Worm (Caenorhabditis elegans) whole organism, young adult: ENCODE data around the gene gtf-2A2.
A peak's percentile ranks its signal among the peaks of the same experiment; 100 is the strongest.

Experiments used
- B0019.2 ChIP-seq: fragments of 200-800 bp; sonication (Bioruptor generic); conservative IDR thresholded peaks from 2 replicates; pipeline ENCODE4 v1.3.6; 2022; ENCODE audit warnings: missing genetic modification reagents, missing genetic modification characterization, missing compliant biosample characterization
- B0035.1 ChIP-seq: sonication (generic microtip); optimal IDR thresholded peaks from 2 replicates; lab custom pipeline; 2016; ENCODE audit warnings: missing genetic modification characterization, mild to moderate bottlenecking, missing compliant biosample characterization, missing genotype, missing genetic modification reagents
- B0336.3 ChIP-seq: fragments of 200-800 bp; sonication (Bioruptor generic); IDR thresholded peaks from 2 replicates; pipeline ENCODE4 v1.3.6; 2022; ENCODE audit warnings: missing genetic modification characterization, missing compliant biosample characterization
- C17E4.6 ChIP-seq: fragments of 200-800 bp; sonication (Bioruptor generic); IDR thresholded peaks from 2 replicates; pipeline ENCODE4 v1.3.6; 2022; ENCODE audit warnings: missing genetic modification reagents, missing genetic modification characterization, missing compliant biosample characterization
- F10E7.11 ChIP-seq: sonication (generic microtip); optimal IDR thresholded peaks from 2 replicates; lab custom pipeline; 2017; ENCODE audit warnings: mild to moderate bottlenecking, missing genetic modification characterization, moderate library complexity, missing compliant biosample characterization
- F22D6.2 ChIP-seq: sonication (generic microtip); optimal IDR thresholded peaks from 2 replicates; lab custom pipeline; 2016; ENCODE audit warnings: mild to moderate bottlenecking, missing genetic modification characterization, missing compliant biosample characterization
- F39B2.1 ChIP-seq: fragments of 200-800 bp; sonication (Bioruptor generic); IDR thresholded peaks from 2 replicates; pipeline ENCODE4 v1.3.6; 2022; ENCODE audit warnings: missing genetic modification reagents, missing genetic modification characterization, missing compliant biosample characterization
- F49E8.2 ChIP-seq: sonication (generic microtip); optimal IDR thresholded peaks from 3 replicates; lab custom pipeline; 2017; ENCODE audit warnings: missing genetic modification characterization, mild to moderate bottlenecking, missing compliant biosample characterization, antibody characterized with exemption, moderate library complexity; ENCODE audit not compliant: insufficient read depth
- F52B5.7 ChIP-seq: sonication (generic microtip); optimal IDR thresholded peaks from 2 replicates; lab custom pipeline; 2016; ENCODE audit warnings: mild to moderate bottlenecking, missing genetic modification characterization, missing compliant biosample characterization
- F55B11.4 ChIP-seq: sonication (generic microtip); optimal IDR thresholded peaks from 2 replicates; lab custom pipeline; 2016; ENCODE audit warnings: missing compliant biosample characterization, missing genetic modification characterization, borderline replicate concordance; ENCODE audit not compliant: insufficient read depth
- T07F8.4 ChIP-seq: sonication (generic microtip); optimal IDR thresholded peaks from 2 replicates; lab custom pipeline; 2016; ENCODE audit warnings: mild to moderate bottlenecking, missing genetic modification characterization, moderate library complexity, missing compliant biosample characterization
- T26A5.8 ChIP-seq: sonication (generic microtip); optimal IDR thresholded peaks from 2 replicates; lab custom pipeline; 2016; ENCODE audit warnings: missing genetic modification characterization, missing compliant biosample characterization
- Y56A3A.18 ChIP-seq: fragments of 200-800 bp; sonication (Bioruptor generic); IDR thresholded peaks from 2 replicates; pipeline ENCODE4 v1.3.6; 2022; ENCODE audit warnings: missing genetic modification reagents, missing genetic modification characterization, missing compliant biosample characterization
- Y67H2A.10 ChIP-seq: fragments of 200-800 bp; sonication (Bioruptor generic); conservative IDR thresholded peaks from 2 replicates; pipeline ENCODE4 v1.3.6; 2022; ENCODE audit warnings: missing genetic modification reagents, missing genetic modification characterization, missing compliant biosample characterization
- akir-1 ChIP-seq: fragments of 200-800 bp; sonication (Bioruptor generic); optimal IDR thresholded peaks from 2 replicates; lab custom pipeline; 2018; ENCODE audit warnings: mild to moderate bottlenecking, missing genetic modification characterization, moderate library complexity, missing compliant biosample characterization
- ama-1 ChIP-seq, 3 experiments: fragments of 150-350 bp in 1 of 3; sonication (generic microtip) in 2 of 3; optimal IDR thresholded peaks; 2 replicates each; lab custom pipeline; 2014 to 2018; ENCODE audit warnings: missing biosample characterization in 2 of 3, missing genetic modification characterization in 2 of 3, missing genetic modification reagents in 2 of 3
- aptf-3 ChIP-seq: fragments of 200-800 bp; sonication (Bioruptor generic); IDR thresholded peaks from 2 replicates; pipeline ENCODE4 v1.3.6; 2022; ENCODE audit warnings: missing genetic modification characterization, missing compliant biosample characterization
- athp-1 ChIP-seq: sonication (generic microtip); optimal IDR thresholded peaks from 2 replicates; lab custom pipeline; 2017; ENCODE audit warnings: mild to moderate bottlenecking, missing genetic modification characterization, missing compliant biosample characterization
- bed-2 ChIP-seq: fragments of 200-800 bp; sonication (Bioruptor generic); IDR thresholded peaks from 2 replicates; pipeline ENCODE4 v1.3.6; 2022; ENCODE audit warnings: missing genetic modification reagents, missing genetic modification characterization, missing compliant biosample characterization
- ccch-3 ChIP-seq: fragments of 200-800 bp; sonication (Bioruptor generic); optimal IDR thresholded peaks from 2 replicates; lab custom pipeline; 2018; ENCODE audit warnings: mild to moderate bottlenecking, missing genetic modification characterization, missing compliant biosample characterization
- cebp-1 ChIP-seq, 2 experiments: fragments of 200-800 bp in 1 of 2; sonication (Bioruptor generic) in 1 of 2; sonication (generic microtip) in 1 of 2; IDR thresholded peaks in 1 of 2; optimal IDR thresholded peaks in 1 of 2; 2 replicates each; pipeline versions ENCODE4 v1.3.6 to Lab custom; 2017 to 2022; ENCODE audit warnings: missing compliant biosample characterization in 2 of 2, missing genetic modification characterization in 2 of 2, mild to moderate bottlenecking in 1 of 2, missing genetic modification reagents in 1 of 2, moderate library complexity in 1 of 2
- ceh-79 ChIP-seq: sonication (generic microtip); optimal IDR thresholded peaks from 2 replicates; lab custom pipeline; 2017; ENCODE audit warnings: mild to moderate bottlenecking, missing genetic modification characterization, missing compliant biosample characterization
- chd-7 ChIP-seq: sonication (generic microtip); optimal IDR thresholded peaks from 2 replicates; lab custom pipeline; 2016; ENCODE audit warnings: mild to moderate bottlenecking, missing genetic modification characterization, moderate library complexity, missing compliant biosample characterization
- dox-1 ChIP-seq: fragments of 200-800 bp; sonication (Bioruptor generic); IDR thresholded peaks from 2 replicates; pipeline ENCODE4 v1.3.6; 2022; ENCODE audit warnings: missing genetic modification reagents, missing genetic modification characterization, missing compliant biosample characterization
- egl-18 ChIP-seq: fragments of 200-800 bp; sonication (Bioruptor generic); IDR thresholded peaks from 2 replicates; pipeline ENCODE4 v1.3.6; 2022; ENCODE audit warnings: missing genetic modification reagents, missing genetic modification characterization, missing compliant biosample characterization
- egl-44 ChIP-seq: fragments of 200-800 bp; sonication (Bioruptor generic); IDR thresholded peaks from 2 replicates; pipeline ENCODE4 v1.3.6; 2022; ENCODE audit warnings: missing genetic modification reagents, missing genetic modification characterization, missing compliant biosample characterization
- egrh-3 ChIP-seq: fragments of 200-800 bp; sonication (Bioruptor generic); IDR thresholded peaks from 2 replicates; pipeline ENCODE4 v1.3.6; 2022; ENCODE audit warnings: missing genetic modification reagents, missing genetic modification characterization, missing compliant biosample characterization
- ekl-4 ChIP-seq: fragments of 200-800 bp; sonication (Bioruptor generic); IDR thresholded peaks from 2 replicates; pipeline ENCODE4 v1.3.6; 2022; ENCODE audit warnings: missing genetic modification reagents, missing genetic modification characterization, missing compliant biosample characterization
- gei-17 ChIP-seq: fragments of 200-800 bp; sonication (Bioruptor generic); optimal IDR thresholded peaks from 2 replicates; lab custom pipeline; 2018; ENCODE audit warnings: mild to moderate bottlenecking, missing genetic modification characterization, missing compliant biosample characterization
- hlh-12 ChIP-seq: sonication (generic microtip); optimal IDR thresholded peaks from 2 replicates; lab custom pipeline; 2016; ENCODE audit warnings: missing genetic modification characterization, missing compliant biosample characterization
- hmg-1.2 ChIP-seq: fragments of 200-800 bp; sonication (Bioruptor generic); IDR thresholded peaks from 2 replicates; pipeline ENCODE4 v1.3.6; 2022; ENCODE audit warnings: missing genetic modification reagents, missing genetic modification characterization, missing compliant biosample characterization
- hmg-20 ChIP-seq: fragments of 200-800 bp; sonication (Bioruptor generic); IDR thresholded peaks from 2 replicates; pipeline ENCODE4 v1.3.6; 2022; ENCODE audit warnings: missing genetic modification reagents, missing genetic modification characterization, missing compliant biosample characterization
- let-607 ChIP-seq, 2 experiments: fragments of 200-800 bp in 1 of 2; sonication (Bioruptor generic) in 1 of 2; sonication (generic microtip) in 1 of 2; optimal IDR thresholded peaks; 2 replicates each; lab custom pipeline; 2016 to 2018; ENCODE audit warnings: mild to moderate bottlenecking in 2 of 2, missing compliant biosample characterization in 2 of 2, missing genetic modification characterization in 2 of 2, moderate library complexity in 2 of 2, missing genotype in 1 of 2
- lin-35 ChIP-seq, 3 experiments: fragments of 150-350 bp in 2 of 3; sonication (generic microtip) in 1 of 3; optimal IDR thresholded peaks; 2 replicates each; lab custom pipeline; 2014 to 2018; ENCODE audit warnings: missing biosample characterization in 3 of 3, missing genetic modification characterization in 3 of 3, missing genetic modification reagents in 3 of 3
- lsl-1 ChIP-seq: fragments of 200-800 bp; sonication (Bioruptor generic); optimal IDR thresholded peaks from 2 replicates; lab custom pipeline; 2018; ENCODE audit warnings: mild to moderate bottlenecking, missing genetic modification characterization, moderate library complexity, missing compliant biosample characterization
- mcd-1 ChIP-seq: fragments of 200-800 bp; sonication (Bioruptor generic); IDR thresholded peaks from 2 replicates; pipeline ENCODE4 v1.3.6; 2022; ENCODE audit warnings: missing genetic modification reagents, missing genetic modification characterization, missing compliant biosample characterization
- mel-28 ChIP-seq: sonication (generic microtip); optimal IDR thresholded peaks from 2 replicates; lab custom pipeline; 2016; ENCODE audit warnings: borderline replicate concordance, mild to moderate bottlenecking, missing genetic modification characterization, missing compliant biosample characterization
- nfya-1 ChIP-seq: sonication (generic microtip); optimal IDR thresholded peaks from 2 replicates; lab custom pipeline; 2017; ENCODE audit warnings: antibody characterized with exemption, missing compliant biosample characterization, missing genetic modification characterization, borderline replicate concordance; ENCODE audit not compliant: insufficient read depth
- nfya-2 ChIP-seq: fragments of 200-800 bp; sonication (Bioruptor generic); IDR thresholded peaks from 2 replicates; pipeline ENCODE4 v1.3.6; 2022; ENCODE audit warnings: missing genetic modification reagents, missing genetic modification characterization, missing compliant biosample characterization
- nfyb-1 ChIP-seq: fragments of 200-800 bp; sonication (Bioruptor generic); IDR thresholded peaks from 2 replicates; pipeline ENCODE4 v1.3.6; 2022; ENCODE audit warnings: missing genetic modification reagents, missing genetic modification characterization, missing compliant biosample characterization
- nhr-27 ChIP-seq: fragments of 200-800 bp; sonication (Bioruptor generic); optimal IDR thresholded peaks from 2 replicates; lab custom pipeline; 2018; ENCODE audit warnings: mild to moderate bottlenecking, missing genetic modification characterization, moderate library complexity, missing compliant biosample characterization
- nhr-80 ChIP-seq: sonication (generic microtip); optimal IDR thresholded peaks from 2 replicates; lab custom pipeline; 2016; ENCODE audit warnings: missing genetic modification characterization, missing compliant biosample characterization
- pbrm-1 ChIP-seq: fragments of 200-800 bp; sonication (Bioruptor generic); IDR thresholded peaks from 2 replicates; pipeline ENCODE4 v1.3.6; 2022; ENCODE audit warnings: missing genetic modification reagents, missing genetic modification characterization, missing compliant biosample characterization
- repo-1 ChIP-seq: sonication (generic microtip); optimal IDR thresholded peaks from 2 replicates; lab custom pipeline; 2017; ENCODE audit warnings: mild to moderate bottlenecking, missing genetic modification characterization, missing compliant biosample characterization
- snpc-1.1 ChIP-seq: sonication (generic microtip); optimal IDR thresholded peaks from 2 replicates; lab custom pipeline; 2017; ENCODE audit warnings: missing genetic modification characterization, mild to moderate bottlenecking, missing compliant biosample characterization, antibody characterized with exemption, moderate library complexity, missing genotype, missing genetic modification reagents; ENCODE audit not compliant: insufficient read depth
- tbx-9 ChIP-seq: sonication (generic microtip); optimal IDR thresholded peaks from 2 replicates; lab custom pipeline; 2016; ENCODE audit warnings: borderline replicate concordance, missing genetic modification characterization, inconsistent platforms, missing compliant biosample characterization

Gene gtf-2A2

DNA sequence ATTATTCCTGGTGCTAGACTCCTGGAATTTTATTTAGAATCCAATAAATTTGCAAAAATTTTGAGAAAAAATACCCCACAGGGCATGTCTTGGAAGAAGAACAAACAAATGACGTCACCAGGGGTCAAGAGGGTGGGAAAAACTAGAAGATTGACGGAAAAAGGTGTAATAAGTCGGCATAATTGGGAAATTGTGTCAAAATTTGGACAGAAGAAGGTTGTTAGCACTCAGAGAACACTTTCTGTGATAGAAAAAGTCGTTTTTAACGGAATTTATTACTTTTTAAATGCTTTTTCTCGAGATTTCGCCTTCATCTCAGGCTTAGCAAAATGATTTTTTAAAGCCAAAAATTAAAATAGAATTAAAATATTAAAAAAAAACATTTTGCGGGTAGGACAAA is 17.3 kb upstream of the gtf-2A2 start (continued):
- TF ChIP-seq egl-44 (GFP tag; lab: Robert Waterston, UW): no peak
- no peak for TF ChIP-seq B0035.1 (tag; lab: Kevin White, UChicago)
- 0 out of 2 replicates have a peak, but pooled peaks have one; percentile 15 for TF ChIP-seq hmg-20 (GFP tag; lab: Robert Waterston, UW)
- TF ChIP-seq T07F8.4 (tag; lab: Kevin White, UChicago): no peak
- no peak for TF ChIP-seq C17E4.6
- no peak for TF ChIP-seq T26A5.8 (tag; lab: Kevin White, UChicago)
- TF ChIP-seq aptf-3 (GFP tag; lab: Robert Waterston, UW): 0 out of 2 replicates have a peak, but pooled peaks have one; percentile 33
- no peak for TF ChIP-seq akir-1
- TF ChIP-seq egl-18 (GFP tag; lab: Robert Waterston, UW): no peak
- peak; percentile 79 for TF ChIP-seq athp-1 (tag; lab: Kevin White, UChicago)
- no peak for TF ChIP-seq nfya-2
- peak; percentile 94 for TF ChIP-seq F10E7.11
- no peak for TF ChIP-seq gei-17 (GFP tag; lab: Kevin White, UChicago)
- no peak for TF ChIP-seq F22D6.2
- peak in 1 of 2 experiments; percentile 18 for TF ChIP-seq let-607 (tag; optimal IDR thresholded peaks at IDR 0.05; lab: Kevin White, UChicago)
- no peak for TF ChIP-seq cebp-1 (GFP tag; IDR thresholded peaks at IDR 0.05; lab: Robert Waterston, UW)
- peak; percentile 61 for TF ChIP-seq cebp-1 (tag; optimal IDR thresholded peaks at IDR 0.05; lab: Kevin White, UChicago)
- TF ChIP-seq chd-7 (tag; lab: Kevin White, UChicago): peak; percentile 81
- TF ChIP-seq bed-2 (GFP tag; lab: Robert Waterston, UW): no peak
- peak; percentile 11; the same call in 1 of the 2 replicates for TF ChIP-seq dox-1
- no peak for TF ChIP-seq repo-1 (tag; lab: Kevin White, UChicago)
- TF ChIP-seq nfya-1 (tag; lab: Kevin White, UChicago): no peak
- peak; percentile 82 for TF ChIP-seq ama-1 (optimal IDR thresholded peaks at IDR 0.05; lab: Kevin White, UChicago)
- no peak for TF ChIP-seq ama-1 (GFP tag; optimal IDR thresholded peaks at IDR 0.05; lab: Kevin White, UChicago)
- TF ChIP-seq lsl-1: no peak
- peak; percentile 70 for TF ChIP-seq tbx-9 (tag; lab: Kevin White, UChicago)
- TF ChIP-seq nfyb-1 (GFP tag; lab: Robert Waterston, UW): peak; percentile 48; the same call in 1 of the 2 replicates
- TF ChIP-seq ekl-4: no peak
- peak; percentile 55 for TF ChIP-seq B0336.3
- TF ChIP-seq hlh-12: no peak
- TF ChIP-seq Y56A3A.18 (GFP tag; lab: Robert Waterston, UW): 0 out of 2 replicates have a peak, but pooled peaks have one; percentile 15
- no peak for TF ChIP-seq ccch-3 (GFP tag; lab: Kevin White, UChicago)
- no peak for TF ChIP-seq Y67H2A.10 (GFP tag; lab: Robert Waterston, UW)
- TF ChIP-seq mel-28 (tag; lab: Kevin White, UChicago): peak; percentile 23
- 0 out of 2 replicates have a peak, but pooled peaks have one; percentile 37 for TF ChIP-seq F39B2.1 (GFP tag; lab: Robert Waterston, UW)
- TF ChIP-seq nhr-80 (tag; lab: Kevin White, UChicago): no peak
- no peak for TF ChIP-seq pbrm-1 (GFP tag; lab: Robert Waterston, UW)
- peak; percentile 89 for TF ChIP-seq ceh-79 (tag; lab: Kevin White, UChicago)
- peak in 1 of 3 experiments; percentile 1 for TF ChIP-seq lin-35 (GFP tag; optimal IDR thresholded peaks at IDR 0.05; lab: Kevin White, UChicago)
- no peak for TF ChIP-seq mcd-1
- TF ChIP-seq F49E8.2 (tag; lab: Kevin White, UChicago): no peak
- TF ChIP-seq F55B11.4 (tag; lab: Kevin White, UChicago): no peak
- TF ChIP-seq hmg-1.2 (GFP tag; lab: Robert Waterston, UW): no peak
- no peak for TF ChIP-seq nhr-27
- no peak for TF ChIP-seq egrh-3 (GFP tag; lab: Robert Waterston, UW)
- TF ChIP-seq snpc-1.1 (tag; lab: Kevin White, UChicago): no peak
- TF ChIP-seq B0019.2 (GFP tag; lab: Robert Waterston, UW): no peak
- TF ChIP-seq F52B5.7: peak; percentile 55
